Worm (Caenorhabditis elegans): ENCODE data around the gene acp-4.

acp-4 gene

ce11 chrII:8437035-8437434, 2.1 kb upstream of the acp-4 start, which contains the start of gene acp-3:
acp-3 (minus strand) TSS chrII:8437135.
- TF ChIP-seq aha-1 (tag) (peak; percentile 84), daf-19 (GFP tag; conservative IDR thresholded peaks at IDR 0.05) (no peak), unc-62 (GFP tag; optimal IDR thresholded peaks at IDR 0.05 in 1 of 2) (peak in 1 of 2 experiments; percentile 68), unc-62 (tag; optimal IDR thresholded peaks at IDR 0.05) (no peak)

ce11 chrII:8431954-8432353, 3.0 kb downstream of the acp-4 start, which contains the start of gene acp-2:
acp-2 (minus strand) TSS chrII:8432054.
- TF ChIP-seq duxl-1 (tag; optimal IDR thresholded peaks at IDR 0.05; ENCODE audit: poor library complexity): no peak
- no peak for TF ChIP-seq ceh-32 (tag; optimal IDR thresholded peaks at IDR 0.05; ENCODE audit: poor library complexity)
- no peak for TF ChIP-seq lim-7 (GFP tag; IDR thresholded peaks at IDR 0.05)
- no peak for TF ChIP-seq snpc-1.2 (GFP tag; IDR thresholded peaks at IDR 0.05)
- no peak for TF ChIP-seq nhr-111 (GFP tag; optimal IDR thresholded peaks at IDR 0.05)
- no peak for TF ChIP-seq sdz-12 (GFP tag; optimal IDR thresholded peaks at IDR 0.05)
- TF ChIP-seq ceh-44 (GFP tag; IDR thresholded peaks at IDR 0.05): no peak
- TF ChIP-seq daf-12 (tag; optimal IDR thresholded peaks at IDR 0.05): no peak
- no peak for TF ChIP-seq hlh-11 (tag; optimal IDR thresholded peaks at IDR 0.05)
- no peak for TF ChIP-seq ZK546.5 (tag; optimal IDR thresholded peaks at IDR 0.05)
- TF ChIP-seq ceh-82 (tag; optimal IDR thresholded peaks at IDR 0.05): no peak
- no peak for TF ChIP-seq mes-2 (tag; optimal IDR thresholded peaks at IDR 0.05; ENCODE audit: poor library complexity, severe bottlenecking)
- TF ChIP-seq hmg-1.1 (GFP tag; IDR thresholded peaks at IDR 0.05): no peak
- no peak for TF ChIP-seq aha-1 (tag)

ce11 chrII:8428947-8429919, 5.7 kb downstream of the acp-4 start:
- TF ChIP-seq nhr-41 (GFP tag; IDR thresholded peaks at IDR 0.05) (no peak), ceh-28 (tag; optimal IDR thresholded peaks at IDR 0.05) (no peak), F10B5.3 (tag; optimal IDR thresholded peaks at IDR 0.05) (no peak), lir-3 (tag; optimal IDR thresholded peaks at IDR 0.05) (no peak), F49E8.2 (tag; optimal IDR thresholded peaks at IDR 0.05; ENCODE audit: borderline replicate concordance) (peak; percentile 52), nhr-76 (tag; optimal IDR thresholded peaks at IDR 0.05) (no peak), dmd-8 (GFP tag; IDR thresholded peaks at IDR 0.05) (no peak), mdt-29 (GFP tag; IDR thresholded peaks at IDR 0.05) (no peak), dpl-1 (GFP tag; optimal IDR thresholded peaks at IDR 0.05) (peak; percentile 24), snpc-4 (tag; optimal IDR thresholded peaks at IDR 0.05) (no peak), nhr-28 (tag; optimal IDR thresholded peaks at IDR 0.05) (peak; percentile 19), daf-16 (GFP tag; optimal IDR thresholded peaks at IDR 0.05) (no peak), daf-16 (tag; optimal IDR thresholded peaks at IDR 0.05) (peak; percentile 8), nhr-10 (tag; optimal IDR thresholded peaks at IDR 0.05) (no peak), nhr-25 (tag; optimal IDR thresholded peaks at IDR 0.05; ENCODE audit: borderline replicate concordance, insufficient read depth) (no peak), F37D6.2 (tag; optimal IDR thresholded peaks at IDR 0.05) (no peak), Y48G9A.11 (GFP tag; IDR thresholded peaks at IDR 0.05) (no peak), egl-43 (GFP tag; IDR thresholded peaks at IDR 0.05) (no peak), zag-1 (tag; optimal IDR thresholded peaks at IDR 0.05) (no peak), Y105C5A.15 (GFP tag; IDR thresholded peaks at IDR 0.05) (no peak), T20F7.1 (GFP tag; optimal IDR thresholded peaks at IDR 0.05) (no peak), sdz-12 (GFP tag; optimal IDR thresholded peaks at IDR 0.05) (no peak), mxl-3 (GFP tag; optimal IDR thresholded peaks at IDR 0.05) (peak; percentile 7), snpc-1.2 (GFP tag; IDR thresholded peaks at IDR 0.05) (no peak), aha-1 (tag) (peak; percentile 76), mdl-1 (tag; optimal IDR thresholded peaks at IDR 0.05) (no peak), unc-130 (GFP tag; optimal IDR thresholded peaks at IDR 0.05) (peak; percentile 14), rbr-2 (tag; optimal IDR thresholded peaks at IDR 0.05) (no peak), lsy-2 (tag; optimal IDR thresholded peaks at IDR 0.05) (peak in 1 of 2 experiments; percentile 43), hmg-1.1 (GFP tag; IDR thresholded peaks at IDR 0.05) (peak; percentile 36; the same call in 1 of the 2 replicates), daf-8 (GFP tag; IDR thresholded peaks at IDR 0.05) (no peak), D1046.2 (GFP tag; IDR thresholded peaks at IDR 0.05) (no peak), hlh-11 (tag; optimal IDR thresholded peaks at IDR 0.05) (no peak), tra-1 (GFP tag; IDR thresholded peaks at IDR 0.05) (no peak)
